Worm (Caenorhabditis elegans) whole organism, early embryonic: ENCODE measurements around the gene Y15E3A.4.
A peak's percentile ranks its signal among the peaks of the same experiment; 100 is the strongest.

Experiments used
- B0310.2 ChIP-seq: sonication (generic microtip); optimal IDR thresholded peaks from 2 replicates; lab custom pipeline; 2016; ENCODE audit warnings: mild to moderate bottlenecking, missing genetic modification characterization, missing compliant biosample characterization
- F13C5.2 ChIP-seq: sonication (generic microtip); optimal IDR thresholded peaks from 2 replicates; lab custom pipeline; 2017; ENCODE audit warnings: mild to moderate bottlenecking, missing genetic modification characterization, inconsistent platforms, missing compliant biosample characterization
- aly-1 ChIP-seq: sonication (generic microtip); optimal IDR thresholded peaks from 2 replicates; lab custom pipeline; 2016; ENCODE audit warnings: missing genetic modification characterization, missing compliant biosample characterization
- ama-1 ChIP-seq: fragments of 150-350 bp; optimal IDR thresholded peaks from 2 replicates; lab custom pipeline; 2014
- ceh-13 ChIP-seq: fragments of 200-800 bp; sonication (Bioruptor generic); optimal IDR thresholded peaks from 2 replicates; lab custom pipeline; 2018; ENCODE audit warnings: mild to moderate bottlenecking, missing genetic modification characterization, missing compliant biosample characterization
- ceh-36 ChIP-seq: sonication (generic microtip); optimal IDR thresholded peaks from 2 replicates; lab custom pipeline; 2016; ENCODE audit warnings: missing genetic modification characterization, inconsistent platforms, missing compliant biosample characterization
- ets-7 ChIP-seq: sonication (generic microtip); optimal IDR thresholded peaks from 2 replicates; lab custom pipeline; 2016; ENCODE audit warnings: missing genotype, missing genetic modification characterization, missing compliant biosample characterization
- flt-1 ChIP-seq: fragments of 200-800 bp; sonication (Bioruptor generic); IDR thresholded peaks from 2 replicates; pipeline ENCODE4 v1.3.6; 2022; ENCODE audit warnings: missing genetic modification characterization, missing compliant biosample characterization
- hmbx-1 ChIP-seq: sonication (generic microtip); optimal IDR thresholded peaks from 2 replicates; lab custom pipeline; 2016; ENCODE audit warnings: mild to moderate bottlenecking, missing genetic modification characterization, missing compliant biosample characterization
- hmg-4 ChIP-seq: fragments of 200-800 bp; sonication (Bioruptor generic); optimal IDR thresholded peaks from 2 replicates; lab custom pipeline; 2018; ENCODE audit warnings: mild to moderate bottlenecking, missing genetic modification characterization, missing compliant biosample characterization
- hnd-1 ChIP-seq: sonication (generic microtip); optimal IDR thresholded peaks from 2 replicates; lab custom pipeline; 2016; ENCODE audit warnings: missing genetic modification characterization, missing compliant biosample characterization
- pes-1 ChIP-seq: fragments of 200-800 bp; sonication (Bioruptor generic); IDR thresholded peaks from 2 replicates; pipeline ENCODE4 v1.3.6; 2022; ENCODE audit warnings: missing genetic modification reagents, missing genetic modification characterization, missing compliant biosample characterization
- scrt-1 ChIP-seq: fragments of 200-800 bp; sonication (Bioruptor generic); IDR thresholded peaks from 2 replicates; pipeline ENCODE4 v1.3.6; 2022; ENCODE audit warnings: missing genetic modification characterization, missing compliant biosample characterization
- sea-1 ChIP-seq: fragments of 200-800 bp; sonication (Bioruptor generic); conservative IDR thresholded peaks from 2 replicates; pipeline ENCODE4 v1.3.6; 2022; ENCODE audit warnings: missing genetic modification characterization, missing compliant biosample characterization
- tbx-11 ChIP-seq: fragments of 200-800 bp; sonication (Bioruptor generic); IDR thresholded peaks from 2 replicates; pipeline ENCODE4 v1.3.6; 2022; ENCODE audit warnings: missing genetic modification characterization, missing compliant biosample characterization
- tbx-37 ChIP-seq: fragments of 200-800 bp; sonication (Bioruptor generic); conservative IDR thresholded peaks from 2 replicates; pipeline ENCODE4 v1.3.6; 2022; ENCODE audit warnings: missing genetic modification reagents, missing genetic modification characterization, missing compliant biosample characterization
- tra-4 ChIP-seq: sonication (generic microtip); optimal IDR thresholded peaks from 2 replicates; lab custom pipeline; 2017; ENCODE audit warnings: missing genetic modification characterization, missing compliant biosample characterization

The Y15E3A.4 gene

DNA sequence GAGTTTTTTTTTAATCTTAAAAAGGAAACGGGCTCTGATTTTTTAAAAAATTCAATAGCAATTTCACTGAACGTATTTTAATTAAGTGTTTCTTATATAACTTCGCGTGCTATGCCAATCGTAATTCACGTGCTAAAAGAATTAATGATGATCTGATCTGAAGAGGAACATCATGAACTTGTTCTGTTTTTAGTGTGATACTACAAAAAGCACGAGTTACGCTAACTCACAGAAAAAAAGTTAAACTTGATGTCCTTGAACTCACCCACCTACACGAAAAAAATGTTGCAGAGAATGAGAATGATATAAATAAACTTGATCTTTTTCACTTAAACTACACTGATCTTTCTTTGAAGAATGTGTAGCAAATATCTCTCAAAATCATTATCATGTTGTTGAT is 49.1 kb downstream of the Y15E3A.4 start:
- no peak for TF ChIP-seq tra-4 (tag; lab: Kevin White, UChicago)
- no peak for TF ChIP-seq F13C5.2
- no peak for TF ChIP-seq sea-1 (GFP tag; lab: Robert Waterston, UW)
- TF ChIP-seq hnd-1: no peak
- no peak for TF ChIP-seq pes-1 (GFP tag; lab: Robert Waterston, UW)
- no peak for TF ChIP-seq hmbx-1 (tag; lab: Kevin White, UChicago)
- no peak for TF ChIP-seq B0310.2 (tag; lab: Kevin White, UChicago)
- TF ChIP-seq flt-1 (GFP tag; lab: Robert Waterston, UW): no peak
- TF ChIP-seq tbx-11 (GFP tag; lab: Robert Waterston, UW): no peak
- no peak for TF ChIP-seq ceh-13 (GFP tag; lab: Kevin White, UChicago)
- TF ChIP-seq ceh-36 (tag; lab: Kevin White, UChicago): no peak
- no peak for TF ChIP-seq hmg-4
- TF ChIP-seq scrt-1: no peak

DNA sequence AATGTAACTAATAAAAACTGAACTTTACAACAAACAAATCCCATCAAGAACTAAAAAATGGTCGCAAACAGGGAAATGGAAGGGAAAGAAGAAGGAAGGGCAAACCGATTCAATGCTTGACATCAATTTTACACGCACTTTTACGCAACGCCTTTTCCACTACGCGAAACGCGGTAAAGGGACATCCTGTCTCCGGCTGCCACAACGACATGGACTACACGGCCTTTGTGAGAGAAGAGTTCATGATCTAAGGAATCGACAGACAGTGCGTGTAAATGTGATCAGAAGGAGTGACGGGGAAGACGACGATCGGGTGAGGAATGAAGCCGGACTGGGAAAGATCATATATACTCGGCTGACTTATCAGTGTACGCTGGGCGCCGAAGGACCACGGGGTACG is 49.7 kb downstream of the Y15E3A.4 start:
- TF ChIP-seq hmg-4 (no peak), B0310.2 (tag; lab: Kevin White, UChicago) (no peak), tbx-37 (GFP tag; lab: Robert Waterston, UW) (no peak), aly-1 (tag; lab: Kevin White, UChicago) (peak; percentile 14), ceh-36 (tag; lab: Kevin White, UChicago) (no peak), scrt-1 (no peak), tbx-11 (GFP tag; lab: Robert Waterston, UW) (no peak), ets-7 (tag; lab: Kevin White, UChicago) (no peak)

ce11 chrX:15381486-15381885 is 50.7 kb downstream of the Y15E3A.4 start:
- no peak for TF ChIP-seq flt-1 (GFP tag; lab: Robert Waterston, UW)
- TF ChIP-seq aly-1 (tag; lab: Kevin White, UChicago): no peak
- TF ChIP-seq F13C5.2: no peak
- TF ChIP-seq pes-1 (GFP tag; lab: Robert Waterston, UW): no peak
- TF ChIP-seq tbx-37 (GFP tag; lab: Robert Waterston, UW): no peak

DNA sequence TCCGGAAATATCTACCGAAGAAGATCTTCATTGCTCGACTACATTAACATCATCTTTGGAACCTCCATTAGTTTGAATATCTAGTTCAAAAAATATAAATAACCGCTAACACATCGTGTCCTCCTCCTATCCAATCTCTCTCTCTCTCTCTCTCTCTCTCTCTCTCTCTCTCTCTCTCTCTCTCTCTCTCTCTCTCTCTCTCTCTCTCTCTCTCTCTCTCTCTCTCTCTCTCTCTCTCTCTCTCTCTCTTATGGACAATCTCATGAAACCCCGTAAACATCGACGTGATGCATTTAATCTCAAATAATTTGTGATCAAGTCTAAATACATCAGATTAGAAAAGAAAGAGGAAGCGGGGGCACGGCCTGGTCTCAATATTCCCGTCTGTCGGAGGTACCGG is 51.5 kb downstream of the Y15E3A.4 start:
- TF ChIP-seq scrt-1 (no peak), hnd-1 (no peak), F13C5.2 (no peak), ets-7 (tag; lab: Kevin White, UChicago) (no peak), hmg-4 (no peak), tbx-37 (GFP tag; lab: Robert Waterston, UW) (no peak), aly-1 (tag; lab: Kevin White, UChicago) (no peak), tra-4 (tag; lab: Kevin White, UChicago) (no peak), hmbx-1 (tag; lab: Kevin White, UChicago) (no peak), ama-1 (lab: Kevin White, UChicago) (no peak), tbx-11 (GFP tag; lab: Robert Waterston, UW) (no peak), ceh-36 (tag; lab: Kevin White, UChicago) (no peak)

- TF ChIP-seq hnd-1 (no peak), ceh-36 (tag; lab: Kevin White, UChicago) (no peak), F13C5.2 (no peak), hmg-4 (no peak), ama-1 (lab: Kevin White, UChicago) (no peak), scrt-1 (no peak), ets-7 (tag; lab: Kevin White, UChicago) (no peak), tbx-11 (GFP tag; lab: Robert Waterston, UW) (no peak), tbx-37 (GFP tag; lab: Robert Waterston, UW) (no peak), tra-4 (tag; lab: Kevin White, UChicago) (no peak), pes-1 (GFP tag; lab: Robert Waterston, UW) (no peak), hmbx-1 (tag; lab: Kevin White, UChicago) (no peak), B0310.2 (tag; lab: Kevin White, UChicago) (no peak)
Measured at ce11 chrX:15382914-15383313, 52.1 kb downstream of the Y15E3A.4 start.
